Fruit fly (Drosophila melanogaster) whole organism, embryonic: ENCODE measurements around the gene Tbcd.

ENCODE experiments used
- Atf-2 ChIP-seq: fragments of 200-800 bp; sonication (Bioruptor generic); optimal IDR thresholded peaks from 2 replicates; lab custom pipeline; 2016; ENCODE audit warnings: missing biosample characterization, missing genetic modification characterization
- CG10462 ChIP-seq: fragments of 200-800 bp; sonication (Bioruptor generic); optimal IDR thresholded peaks from 2 replicates; lab custom pipeline; 2016; ENCODE audit warnings: missing biosample characterization, missing genetic modification characterization
- CG10543 ChIP-seq: fragments of 200-800 bp; sonication (Bioruptor generic); optimal IDR thresholded peaks from 3 replicates; lab custom pipeline; 2017; ENCODE audit warnings: missing biosample characterization, mild to moderate bottlenecking, missing genetic modification characterization, moderate library complexity
- CG11085 ChIP-seq: fragments of 200-800 bp; sonication (Bioruptor generic); IDR thresholded peaks from 2 replicates; pipeline ENCODE4 v1.3.6; 2022; ENCODE audit warnings: missing biosample characterization, missing genetic modification characterization
- CG11560 ChIP-seq: fragments of 200-800 bp; sonication (Bioruptor generic); IDR thresholded peaks from 3 replicates; pipeline ENCODE4 v1.3.6; 2022; ENCODE audit warnings: missing biosample characterization, missing genetic modification characterization
- CG11696 ChIP-seq: fragments of 200-800 bp; sonication (Bioruptor generic); IDR thresholded peaks from 2 replicates; pipeline ENCODE4 v1.3.6; 2022; ENCODE audit warnings: missing biosample characterization, missing genetic modification characterization
- CG12104 ChIP-seq: fragments of 200-800 bp; sonication (Bioruptor generic); optimal IDR thresholded peaks from 3 replicates; lab custom pipeline; 2016; ENCODE audit warnings: missing biosample characterization, missing genetic modification characterization
- CG1233 ChIP-seq: fragments of 200-800 bp; sonication (Bioruptor generic); optimal IDR thresholded peaks from 4 replicates; lab custom pipeline; 2018; ENCODE audit warnings: missing biosample characterization, mild to moderate bottlenecking, missing genetic modification characterization
- CG13123 ChIP-seq: fragments of 200-800 bp; sonication (Bioruptor generic); optimal IDR thresholded peaks from 2 replicates; lab custom pipeline; 2016; ENCODE audit warnings: missing biosample characterization, missing genetic modification characterization
- CG14710 ChIP-seq: fragments of 200-800 bp; sonication (Bioruptor generic); optimal IDR thresholded peaks from 3 replicates; lab custom pipeline; 2019; ENCODE audit warnings: missing biosample characterization, mild to moderate bottlenecking, missing genetic modification characterization, moderate library complexity
- CG16815 ChIP-seq: fragments of 200-800 bp; sonication (Bioruptor generic); optimal IDR thresholded peaks from 3 replicates; lab custom pipeline; 2017; ENCODE audit warnings: missing biosample characterization, mild to moderate bottlenecking, missing genetic modification characterization
- CG17612 ChIP-seq: fragments of 200-800 bp; sonication (Bioruptor generic); IDR thresholded peaks from 2 replicates; pipeline ENCODE4 v1.3.6; 2022; ENCODE audit warnings: missing biosample characterization, missing genetic modification characterization
- CG17829 ChIP-seq: fragments of 200-800 bp; optimal IDR thresholded peaks from 2 replicates; lab custom pipeline; 2019; ENCODE audit warnings: missing biosample characterization, mild to moderate bottlenecking, missing genetic modification characterization, moderate library complexity
- CG31224 ChIP-seq: fragments of 200-800 bp; sonication (Bioruptor generic); IDR thresholded peaks from 2 replicates; pipeline ENCODE4 v1.3.6; 2022; ENCODE audit warnings: missing biosample characterization, missing genetic modification characterization
- CG3281 ChIP-seq: fragments of 200-800 bp; sonication (Bioruptor generic); optimal IDR thresholded peaks from 3 replicates; lab custom pipeline; 2017; ENCODE audit warnings: missing biosample characterization, mild to moderate bottlenecking, missing genetic modification characterization
- CG33213 ChIP-seq: fragments of 200-800 bp; sonication (Bioruptor generic); optimal IDR thresholded peaks from 3 replicates; lab custom pipeline; 2016; ENCODE audit warnings: missing biosample characterization, missing genetic modification characterization
- CG34224 ChIP-seq: fragments of 200-800 bp; sonication (Bioruptor generic); IDR thresholded peaks from 3 replicates; pipeline ENCODE4 v1.3.6; 2022; ENCODE audit warnings: missing biosample characterization, missing genetic modification characterization; ENCODE audit not compliant: partially characterized antibody
- CG3995 ChIP-seq: fragments of 200-800 bp; sonication (Bioruptor generic); optimal IDR thresholded peaks from 3 replicates; lab custom pipeline; 2016; ENCODE audit warnings: missing biosample characterization, missing genetic modification characterization
- CG4730 ChIP-seq: fragments of 200-800 bp; sonication (Bioruptor generic); IDR thresholded peaks from 2 replicates; pipeline ENCODE4 v1.3.6; 2022; ENCODE audit warnings: missing biosample characterization, missing genetic modification characterization
- CG8388 ChIP-seq: fragments of 200-800 bp; sonication (Bioruptor generic); optimal IDR thresholded peaks from 2 replicates; lab custom pipeline; 2019; ENCODE audit warnings: missing biosample characterization, mild to moderate bottlenecking, missing genetic modification characterization, moderate library complexity
- CkIIα-i1 ChIP-seq: fragments of 200-800 bp; sonication (Bioruptor generic); IDR thresholded peaks from 2 replicates; pipeline ENCODE4 v1.3.6; 2022; ENCODE audit warnings: missing biosample characterization, missing genetic modification characterization
- D19A ChIP-seq: fragments of 200-800 bp; optimal IDR thresholded peaks from 3 replicates; lab custom pipeline; 2019; ENCODE audit warnings: missing biosample characterization, mild to moderate bottlenecking, missing genetic modification characterization, moderate library complexity
- Dref ChIP-seq: fragments of 200-800 bp; sonication (Bioruptor generic); IDR thresholded peaks from 2 replicates; pipeline ENCODE4 v1.3.6; 2022; ENCODE audit warnings: missing biosample characterization, missing genetic modification characterization
- Eip74EF ChIP-seq, 2 experiments: fragments of 200-800 bp in 1 of 2; fragments of >200 bp in 1 of 2; sonication (Bioruptor generic) in 1 of 2; optimal IDR thresholded peaks; 2 replicates each; lab custom pipeline; 2017 to 2019; ENCODE audit warnings: missing biosample characterization in 2 of 2, missing genetic modification characterization in 2 of 2, mild to moderate bottlenecking in 1 of 2, moderate library complexity in 1 of 2
- Gug ChIP-seq: fragments of 200-800 bp; sonication (Bioruptor generic); IDR thresholded peaks from 4 replicates; pipeline ENCODE4 v1.3.6; 2022; ENCODE audit warnings: missing biosample characterization, missing genetic modification characterization
- HLH4C ChIP-seq: fragments of 200-800 bp; sonication (Bioruptor generic); IDR thresholded peaks from 3 replicates; pipeline ENCODE4 v1.3.6; 2022; ENCODE audit warnings: missing biosample characterization, missing genetic modification characterization; ENCODE audit not compliant: partially characterized antibody
- HLHmδ ChIP-seq: fragments of 200-800 bp; sonication (Bioruptor generic); optimal IDR thresholded peaks from 2 replicates; lab custom pipeline; 2018; ENCODE audit warnings: missing biosample characterization, mild to moderate bottlenecking, missing genetic modification characterization, moderate library complexity
- Hr78 ChIP-seq, 2 experiments: fragments of 200-800 bp in 1 of 2; fragments of >200 bp in 1 of 2; sonication (Bioruptor generic) in 1 of 2; optimal IDR thresholded peaks; 2 replicates each; lab custom pipeline; 2017 to 2019; ENCODE audit warnings: missing biosample characterization in 2 of 2, missing genetic modification characterization in 2 of 2, mild to moderate bottlenecking in 1 of 2, moderate library complexity in 1 of 2
- Hsf ChIP-seq: fragments of 200-800 bp; sonication (Bioruptor generic); optimal IDR thresholded peaks from 3 replicates; lab custom pipeline; 2016; ENCODE audit warnings: missing biosample characterization, missing genetic modification characterization
- Lpt ChIP-seq: fragments of >200 bp; optimal IDR thresholded peaks from 2 replicates; lab custom pipeline; 2018; ENCODE audit warnings: missing biosample characterization, missing genetic modification characterization
- Nf-YB ChIP-seq: fragments of 200-800 bp; sonication (Bioruptor generic); optimal IDR thresholded peaks from 3 replicates; lab custom pipeline; 2019; ENCODE audit warnings: missing biosample characterization, mild to moderate bottlenecking, missing genetic modification characterization, moderate library complexity
- aop ChIP-seq: fragments of 200-800 bp; sonication (Bioruptor generic); IDR thresholded peaks from 2 replicates; pipeline ENCODE4 v1.3.6; 2022; ENCODE audit warnings: missing biosample characterization, missing genetic modification characterization
- bcd ChIP-seq: fragments of 200-800 bp; sonication (Bioruptor generic); optimal IDR thresholded peaks from 2 replicates; lab custom pipeline; 2017; ENCODE audit warnings: missing biosample characterization, mild to moderate bottlenecking, missing genetic modification characterization
- cas ChIP-seq: fragments of 200-800 bp; sonication (Bioruptor generic); IDR thresholded peaks from 2 replicates; pipeline ENCODE4 v1.3.6; 2022; ENCODE audit warnings: missing biosample characterization, missing genetic modification characterization
- caup ChIP-seq: fragments of 200-800 bp; sonication (Bioruptor generic); optimal IDR thresholded peaks from 3 replicates; lab custom pipeline; 2017; ENCODE audit warnings: missing biosample characterization, mild to moderate bottlenecking, missing genetic modification characterization, moderate library complexity; ENCODE audit not compliant: severe bottlenecking
- corto ChIP-seq: fragments of 200-800 bp; sonication (Bioruptor generic); optimal IDR thresholded peaks from 2 replicates; lab custom pipeline; 2016; ENCODE audit warnings: missing biosample characterization, mild to moderate bottlenecking, missing genetic modification characterization, moderate library complexity
- en ChIP-seq: fragments of 200-800 bp; sonication (Bioruptor generic); optimal IDR thresholded peaks from 2 replicates; lab custom pipeline; 2016; ENCODE audit warnings: missing biosample characterization, missing genetic modification characterization
- grn ChIP-seq: fragments of 200-800 bp; sonication (Bioruptor generic); optimal IDR thresholded peaks from 3 replicates; lab custom pipeline; 2017; ENCODE audit warnings: missing biosample characterization, missing genetic modification characterization
- h ChIP-seq: fragments of >200 bp; optimal IDR thresholded peaks from 2 replicates; lab custom pipeline; 2017
- ham ChIP-seq: fragments of 200-800 bp; sonication (Bioruptor generic); IDR thresholded peaks from 2 replicates; pipeline ENCODE4 v1.3.6; 2022; ENCODE audit warnings: missing biosample characterization, missing genetic modification characterization
- jing ChIP-seq: fragments of 200-800 bp; sonication (Bioruptor generic); optimal IDR thresholded peaks from 2 replicates; lab custom pipeline; 2018; ENCODE audit warnings: missing biosample characterization, mild to moderate bottlenecking, missing genetic modification characterization
- lbe ChIP-seq: fragments of 200-800 bp; sonication (Bioruptor generic); optimal IDR thresholded peaks from 2 replicates; lab custom pipeline; 2016; ENCODE audit warnings: missing biosample characterization, mild to moderate bottlenecking, missing genetic modification characterization
- prd ChIP-seq, 3 experiments: fragments of >200 bp in 2 of 3; fragments of 200-800 bp in 1 of 3; sonication (Bioruptor generic) in 1 of 3; optimal IDR thresholded peaks in 2 of 3; IDR thresholded peaks in 1 of 3; 2 replicates in 2 of 3; 3 replicates in 1 of 3; pipeline versions ENCODE4 v1.3.6 to Lab custom; 2017 to 2022; ENCODE audit warnings: missing biosample characterization in 1 of 3, missing genetic modification characterization in 1 of 3
- ssp ChIP-seq: fragments of 200-800 bp; sonication (Bioruptor generic); IDR thresholded peaks from 2 replicates; pipeline ENCODE4 v1.3.6; 2022; ENCODE audit warnings: missing biosample characterization, missing genetic modification characterization
- stc ChIP-seq: fragments of 200-800 bp; sonication (Bioruptor generic); IDR thresholded peaks from 2 replicates; pipeline ENCODE4 v1.3.6; 2022; ENCODE audit warnings: missing biosample characterization, missing genetic modification characterization
- tgo ChIP-seq: fragments of 200-800 bp; sonication (Bioruptor generic); IDR thresholded peaks from 3 replicates; pipeline ENCODE4 v1.3.6; 2022; ENCODE audit warnings: missing biosample characterization, missing genetic modification characterization
- toy ChIP-seq: fragments of 200-800 bp; sonication (Bioruptor generic); IDR thresholded peaks from 2 replicates; pipeline ENCODE4 v1.3.6; 2022; ENCODE audit warnings: missing biosample characterization, missing genetic modification characterization
- tx ChIP-seq: fragments of 200-800 bp; sonication (Bioruptor generic); optimal IDR thresholded peaks from 2 replicates; lab custom pipeline; 2016; ENCODE audit warnings: missing biosample characterization, missing genetic modification characterization
- usp ChIP-seq: fragments of >200 bp; optimal IDR thresholded peaks from 2 replicates; lab custom pipeline; 2017; ENCODE audit warnings: missing biosample characterization, missing genetic modification characterization
- wor ChIP-seq: fragments of 200-800 bp; sonication (Bioruptor generic); IDR thresholded peaks from 2 replicates; pipeline ENCODE4 v1.3.6; 2022; ENCODE audit warnings: missing biosample characterization, missing genetic modification characterization
- zf30C ChIP-seq: fragments of 200-800 bp; sonication (Bioruptor generic); optimal IDR thresholded peaks from 3 replicates; lab custom pipeline; 2018; ENCODE audit warnings: missing biosample characterization, mild to moderate bottlenecking, missing genetic modification characterization

Gene Tbcd

DNA sequence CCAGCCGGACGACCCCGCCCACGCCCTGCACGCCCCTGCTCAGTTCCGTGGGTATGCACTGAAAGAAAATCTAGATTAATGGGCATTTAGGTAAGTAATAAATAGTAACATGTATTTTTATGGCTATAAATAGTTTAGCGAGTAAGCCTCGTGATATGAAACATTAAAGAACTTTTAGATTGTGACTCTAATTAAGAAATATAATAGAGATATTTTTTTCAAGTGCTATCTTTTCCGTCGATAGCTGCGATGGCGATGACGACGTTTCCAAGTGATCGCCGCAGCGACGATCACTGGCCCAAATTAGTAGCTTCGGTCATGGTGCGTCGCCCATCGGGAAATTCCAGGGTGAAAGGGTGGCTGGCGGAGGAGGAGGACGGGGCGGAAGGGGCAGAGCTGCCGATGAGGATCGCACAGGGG lies 32.8 kb downstream of the Tbcd start (continued):
- TF ChIP-seq Dref (no peak), CG13123 (GFP tag; lab: Kevin White, UChicago) (peak; percentile 75), CG16815 (GFP tag; lab: Kevin White, UChicago) (peak; percentile 78), CG14710 (tag; lab: Kevin White, UChicago) (peak; percentile 92), CG8388 (GFP tag; lab: Kevin White, UChicago) (peak; percentile 94), CG10462 (peak; percentile 54), CG17829 (tag; lab: Kevin White, UChicago) (peak; percentile 96), HLH4C (GFP tag; lab: Robert Waterston, UW) (no peak), CG11696 (GFP tag; lab: Robert Waterston, UW) (peak; percentile 85), stc (peak; percentile 91), CG10543 (GFP tag; lab: Kevin White, UChicago) (peak; percentile 10), tgo (GFP tag; lab: Robert Waterston, UW) (peak; percentile 90), HLHmδ (GFP tag; lab: Kevin White, UChicago) (no peak), aop (peak; percentile 93), CG17612 (GFP tag; lab: Robert Waterston, UW) (peak; percentile 65; the same call in 1 of the 2 replicates), wor (GFP tag; lab: Robert Waterston, UW) (peak; percentile 87), CG4730 (GFP tag; lab: Robert Waterston, UW) (peak; percentile 84), CG11085 (GFP tag; lab: Robert Waterston, UW) (peak; percentile 63; the same call in 1 of the 2 replicates), jing (GFP tag; lab: Kevin White, UChicago) (peak; percentile 80), CG33213 (peak; percentile 63), CkIIα-i1 (GFP tag; lab: Robert Waterston, UW) (peak; percentile 62), Atf-2 (GFP tag; lab: Kevin White, UChicago) (peak; percentile 61), CG12104 (GFP tag; lab: Kevin White, UChicago) (peak; percentile 74), Nf-YB (GFP tag; lab: Kevin White, UChicago) (peak; percentile 79), zf30C (GFP tag; lab: Kevin White, UChicago) (peak; percentile 76), corto (GFP tag; lab: Kevin White, UChicago) (no peak), caup (peak; percentile 80), Hr78 (GFP tag; optimal IDR thresholded peaks at IDR 0.05; lab: Kevin White, UChicago) (peak in 1 of 2 experiments; percentile 97), CG3281 (peak; percentile 81), Gug (GFP tag; lab: Robert Waterston, UW) (peak; percentile 70), toy (GFP tag; lab: Robert Waterston, UW) (peak; percentile 45), bcd (peak; percentile 90), cas (GFP tag; lab: Robert Waterston, UW) (peak; percentile 37; the same call in 1 of the 2 replicates), CG3995 (GFP tag; lab: Kevin White, UChicago) (no peak), lbe (GFP tag; lab: Kevin White, UChicago) (peak; percentile 49), ssp (GFP tag; lab: Robert Waterston, UW) (peak; percentile 76), tx (GFP tag; lab: Kevin White, UChicago) (peak; percentile 60), CG11560 (tag; lab: Robert Waterston, UW) (peak; percentile 59; the same call in 2 of the 3 replicates), CG31224 (peak; percentile 79), h (lab: Kevin White, UChicago) (no peak), Eip74EF (GFP tag; optimal IDR thresholded peaks at IDR 0.05; lab: Kevin White, UChicago) (peak in 1 of 2 experiments; percentile 92), grn (GFP tag; lab: Kevin White, UChicago) (peak; percentile 29), en (GFP tag; lab: Kevin White, UChicago) (peak; percentile 66), prd (optimal IDR thresholded peaks at IDR 0.05; lab: Kevin White, UChicago) (no peak), prd (GFP tag; IDR thresholded peaks at IDR 0.05; lab: Robert Waterston, UW) (peak; percentile 93), ham (GFP tag; lab: Robert Waterston, UW) (peak; percentile 60; the same call in 1 of the 2 replicates), D19A (peak; percentile 89), Hsf (GFP tag; lab: Kevin White, UChicago) (peak; percentile 75), usp (GFP tag; lab: Kevin White, UChicago) (no peak), CG34224 (GFP tag; lab: Robert Waterston, UW) (no peak), Lpt (GFP tag; lab: Kevin White, UChicago) (no peak), CG1233 (GFP tag; lab: Kevin White, UChicago) (peak; percentile 85)
